Worm (Caenorhabditis elegans) whole organism, young adult: ENCODE results near the gene his-63.
A peak's percentile ranks its signal among the peaks of the same experiment; 100 is the strongest.

Experiments used
- B0035.1 ChIP-seq: sonication (generic microtip); optimal IDR thresholded peaks from 2 replicates; lab custom pipeline; 2016; ENCODE audit warnings: missing genetic modification characterization, mild to moderate bottlenecking, missing compliant biosample characterization, missing genotype, missing genetic modification reagents
- B0336.3 ChIP-seq: fragments of 200-800 bp; sonication (Bioruptor generic); IDR thresholded peaks from 2 replicates; pipeline ENCODE4 v1.3.6; 2022; ENCODE audit warnings: missing genetic modification characterization, missing compliant biosample characterization
- D2030.7 ChIP-seq: fragments of 200-800 bp; sonication (Bioruptor generic); IDR thresholded peaks from 2 replicates; pipeline ENCODE4 v1.3.6; 2022; ENCODE audit warnings: missing genetic modification reagents, missing genetic modification characterization, missing compliant biosample characterization
- F22D6.2 ChIP-seq: sonication (generic microtip); optimal IDR thresholded peaks from 2 replicates; lab custom pipeline; 2016; ENCODE audit warnings: mild to moderate bottlenecking, missing genetic modification characterization, missing compliant biosample characterization
- F33H1.4 ChIP-seq: fragments of 200-800 bp; sonication (Bioruptor generic); IDR thresholded peaks from 2 replicates; pipeline ENCODE4 v1.3.6; 2022; ENCODE audit warnings: missing genetic modification reagents, missing genetic modification characterization, missing compliant biosample characterization
- F49E8.2 ChIP-seq: sonication (generic microtip); optimal IDR thresholded peaks from 3 replicates; lab custom pipeline; 2017; ENCODE audit warnings: missing genetic modification characterization, mild to moderate bottlenecking, missing compliant biosample characterization, antibody characterized with exemption, moderate library complexity; ENCODE audit not compliant: insufficient read depth
- F52B5.7 ChIP-seq: sonication (generic microtip); optimal IDR thresholded peaks from 2 replicates; lab custom pipeline; 2016; ENCODE audit warnings: mild to moderate bottlenecking, missing genetic modification characterization, missing compliant biosample characterization
- T07F8.4 ChIP-seq: sonication (generic microtip); optimal IDR thresholded peaks from 2 replicates; lab custom pipeline; 2016; ENCODE audit warnings: mild to moderate bottlenecking, missing genetic modification characterization, moderate library complexity, missing compliant biosample characterization
- Y56A3A.18 ChIP-seq: fragments of 200-800 bp; sonication (Bioruptor generic); IDR thresholded peaks from 2 replicates; pipeline ENCODE4 v1.3.6; 2022; ENCODE audit warnings: missing genetic modification reagents, missing genetic modification characterization, missing compliant biosample characterization
- Y79H2A.3 ChIP-seq: fragments of 200-800 bp; sonication (Bioruptor generic); conservative IDR thresholded peaks from 2 replicates; pipeline ENCODE4 v1.3.6; 2022; ENCODE audit warnings: missing genetic modification reagents, missing genetic modification characterization, missing compliant biosample characterization
- Y95B8A.8 ChIP-seq: fragments of 200-800 bp; sonication (Bioruptor generic); IDR thresholded peaks from 2 replicates; pipeline ENCODE4 v1.3.6; 2022; ENCODE audit warnings: missing genetic modification reagents, missing genetic modification characterization, missing compliant biosample characterization
- ama-1 ChIP-seq, 3 experiments: fragments of 150-350 bp in 1 of 3; sonication (generic microtip) in 2 of 3; optimal IDR thresholded peaks; 2 replicates each; lab custom pipeline; 2014 to 2018; ENCODE audit warnings: missing biosample characterization in 2 of 3, missing genetic modification characterization in 2 of 3, missing genetic modification reagents in 2 of 3
- aptf-3 ChIP-seq: fragments of 200-800 bp; sonication (Bioruptor generic); IDR thresholded peaks from 2 replicates; pipeline ENCODE4 v1.3.6; 2022; ENCODE audit warnings: missing genetic modification characterization, missing compliant biosample characterization
- atf-7 ChIP-seq: sonication (generic microtip); optimal IDR thresholded peaks from 2 replicates; lab custom pipeline; 2017; ENCODE audit warnings: mild to moderate bottlenecking, missing genetic modification characterization, missing compliant biosample characterization
- attf-6 ChIP-seq: fragments of 200-800 bp; sonication (Bioruptor generic); IDR thresholded peaks from 2 replicates; pipeline ENCODE4 v1.3.6; 2022; ENCODE audit warnings: missing genetic modification reagents, missing genetic modification characterization, missing compliant biosample characterization
- bed-2 ChIP-seq: fragments of 200-800 bp; sonication (Bioruptor generic); IDR thresholded peaks from 2 replicates; pipeline ENCODE4 v1.3.6; 2022; ENCODE audit warnings: missing genetic modification reagents, missing genetic modification characterization, missing compliant biosample characterization
- cebp-2 ChIP-seq: fragments of 200-800 bp; sonication (Bioruptor generic); IDR thresholded peaks from 2 replicates; pipeline ENCODE4 v1.3.6; 2022; ENCODE audit warnings: missing genetic modification characterization, missing compliant biosample characterization
- ceh-58 ChIP-seq: fragments of 200-800 bp; sonication (Bioruptor generic); IDR thresholded peaks from 2 replicates; pipeline ENCODE4 v1.3.6; 2022; ENCODE audit warnings: missing genetic modification characterization, missing compliant biosample characterization
- ceh-79 ChIP-seq: sonication (generic microtip); optimal IDR thresholded peaks from 2 replicates; lab custom pipeline; 2017; ENCODE audit warnings: mild to moderate bottlenecking, missing genetic modification characterization, missing compliant biosample characterization
- chd-7 ChIP-seq: sonication (generic microtip); optimal IDR thresholded peaks from 2 replicates; lab custom pipeline; 2016; ENCODE audit warnings: mild to moderate bottlenecking, missing genetic modification characterization, moderate library complexity, missing compliant biosample characterization
- efl-1 ChIP-seq: fragments of 150-350 bp; optimal IDR thresholded peaks from 2 replicates; lab custom pipeline; 2014; ENCODE audit warnings: missing biosample characterization, missing genetic modification reagents, missing genetic modification characterization
- egl-18 ChIP-seq: fragments of 200-800 bp; sonication (Bioruptor generic); IDR thresholded peaks from 2 replicates; pipeline ENCODE4 v1.3.6; 2022; ENCODE audit warnings: missing genetic modification reagents, missing genetic modification characterization, missing compliant biosample characterization
- gei-17 ChIP-seq: fragments of 200-800 bp; sonication (Bioruptor generic); optimal IDR thresholded peaks from 2 replicates; lab custom pipeline; 2018; ENCODE audit warnings: mild to moderate bottlenecking, missing genetic modification characterization, missing compliant biosample characterization
- hmg-20 ChIP-seq: fragments of 200-800 bp; sonication (Bioruptor generic); IDR thresholded peaks from 2 replicates; pipeline ENCODE4 v1.3.6; 2022; ENCODE audit warnings: missing genetic modification reagents, missing genetic modification characterization, missing compliant biosample characterization
- lag-1 ChIP-seq: fragments of 200-800 bp; sonication (Bioruptor generic); IDR thresholded peaks from 2 replicates; pipeline ENCODE4 v1.3.6; 2022; ENCODE audit warnings: missing genetic modification reagents, missing genetic modification characterization, missing compliant biosample characterization
- lin-35 ChIP-seq, 3 experiments: fragments of 150-350 bp in 2 of 3; sonication (generic microtip) in 1 of 3; optimal IDR thresholded peaks; 2 replicates each; lab custom pipeline; 2014 to 2018; ENCODE audit warnings: missing biosample characterization in 3 of 3, missing genetic modification characterization in 3 of 3, missing genetic modification reagents in 3 of 3
- lin-40 ChIP-seq: sonication (generic microtip); optimal IDR thresholded peaks from 2 replicates; lab custom pipeline; 2016; ENCODE audit warnings: missing genetic modification characterization, mild to moderate bottlenecking, missing compliant biosample characterization, missing genotype, missing genetic modification reagents
- madf-3 ChIP-seq: fragments of 200-800 bp; sonication (Bioruptor generic); IDR thresholded peaks from 2 replicates; pipeline ENCODE4 v1.3.6; 2022; ENCODE audit warnings: missing genetic modification reagents, missing genetic modification characterization, missing compliant biosample characterization
- madf-6 ChIP-seq: fragments of 200-800 bp; sonication (Bioruptor generic); IDR thresholded peaks from 2 replicates; pipeline ENCODE4 v1.3.6; 2022; ENCODE audit warnings: missing genetic modification reagents, missing genetic modification characterization, missing compliant biosample characterization
- madf-8 ChIP-seq: fragments of 200-800 bp; sonication (Bioruptor generic); conservative IDR thresholded peaks from 2 replicates; pipeline ENCODE4 v1.3.6; 2022; ENCODE audit warnings: missing genetic modification reagents, missing genetic modification characterization, missing compliant biosample characterization
- mcd-1 ChIP-seq: fragments of 200-800 bp; sonication (Bioruptor generic); IDR thresholded peaks from 2 replicates; pipeline ENCODE4 v1.3.6; 2022; ENCODE audit warnings: missing genetic modification reagents, missing genetic modification characterization, missing compliant biosample characterization
- mes-4 ChIP-seq: sonication (generic microtip); optimal IDR thresholded peaks from 2 replicates; lab custom pipeline; 2016; ENCODE audit warnings: missing genotype, missing genetic modification characterization, missing compliant biosample characterization
- nhr-27 ChIP-seq: fragments of 200-800 bp; sonication (Bioruptor generic); optimal IDR thresholded peaks from 2 replicates; lab custom pipeline; 2018; ENCODE audit warnings: mild to moderate bottlenecking, missing genetic modification characterization, moderate library complexity, missing compliant biosample characterization
- rpc-1 ChIP-seq, 2 experiments: fragments of 150-350 bp in 1 of 2; sonication (generic microtip) in 1 of 2; optimal IDR thresholded peaks; 2 replicates each; lab custom pipeline; 2014 to 2018; ENCODE audit warnings: missing biosample characterization in 1 of 2, missing genetic modification characterization in 1 of 2, missing genetic modification reagents in 1 of 2, missing genotype in 1 of 2
- sdz-38 ChIP-seq: sonication (generic microtip); optimal IDR thresholded peaks from 2 replicates; lab custom pipeline; 2016; ENCODE audit warnings: missing genotype, missing genetic modification characterization, missing compliant biosample characterization
- snpc-4 ChIP-seq, 5 experiments: fragments of 150-350 bp in 1 of 5; sonication (generic microtip) in 4 of 5; optimal IDR thresholded peaks; 2 replicates each; lab custom pipeline; 2014 to 2018; ENCODE audit warnings: missing genetic modification characterization in 5 of 5, missing biosample characterization in 3 of 5, antibody characterized with exemption in 2 of 5, mild to moderate bottlenecking in 2 of 5, missing compliant biosample characterization in 2 of 5, missing genotype in 2 of 5, moderate library complexity in 2 of 5, missing genetic modification reagents in 1 of 5
- sptf-2 ChIP-seq: fragments of 200-800 bp; sonication (Bioruptor generic); optimal IDR thresholded peaks from 2 replicates; lab custom pipeline; 2018; ENCODE audit warnings: mild to moderate bottlenecking, missing genetic modification characterization, missing compliant biosample characterization
- tbp1 ChIP-seq: fragments of 200-800 bp; sonication (Bioruptor generic); optimal IDR thresholded peaks from 2 replicates; lab custom pipeline; 2018; ENCODE audit warnings: mild to moderate bottlenecking, missing genetic modification characterization, missing compliant biosample characterization
- unc-130 ChIP-seq: sonication (generic microtip); optimal IDR thresholded peaks from 2 replicates; lab custom pipeline; 2016; ENCODE audit warnings: missing genetic modification reagents, missing genetic modification characterization, missing compliant biosample characterization
- unc-62 ChIP-seq: fragments of 150-350 bp; optimal IDR thresholded peaks from 2 replicates; lab custom pipeline; 2014; ENCODE audit warnings: missing biosample characterization, missing genetic modification reagents, missing genetic modification characterization
- ztf-22 ChIP-seq: fragments of 200-800 bp; sonication (Bioruptor generic); optimal IDR thresholded peaks from 2 replicates; lab custom pipeline; 2018; ENCODE audit warnings: mild to moderate bottlenecking, missing genetic modification characterization, moderate library complexity, missing compliant biosample characterization
- ztf-25 ChIP-seq: fragments of 200-800 bp; sonication (Bioruptor generic); IDR thresholded peaks from 2 replicates; pipeline ENCODE4 v1.3.6; 2022; ENCODE audit warnings: missing genetic modification reagents, missing genetic modification characterization, missing compliant biosample characterization
- ztf-26 ChIP-seq: sonication (generic microtip); optimal IDR thresholded peaks from 2 replicates; lab custom pipeline; 2017; ENCODE audit warnings: missing genetic modification characterization, missing compliant biosample characterization
- ztf-28 ChIP-seq: fragments of 200-800 bp; sonication (Bioruptor generic); IDR thresholded peaks from 2 replicates; pipeline ENCODE4 v1.3.6; 2022; ENCODE audit warnings: missing genetic modification reagents, missing genetic modification characterization, missing compliant biosample characterization

his-63 gene

ce11 chrIV:11394243-11394642 is 12.4 kb downstream of the his-63 start, which contains the start of gene tag-89:
Gene tag-89, plus strand, starts transcription at chrIV:11394543.
- TF ChIP-seq mcd-1 (GFP tag; lab: Robert Waterston, UW), result no peak
- TF ChIP-seq ztf-22 (GFP tag; lab: Kevin White, UChicago), result no peak
- TF ChIP-seq nhr-27 (tag; lab: Kevin White, UChicago), result no peak
- TF ChIP-seq gei-17 (GFP tag; lab: Kevin White, UChicago), result no peak
- TF ChIP-seq sptf-2 (GFP tag; lab: Kevin White, UChicago), result no peak
- TF ChIP-seq unc-130 (GFP tag; lab: Kevin White, UChicago), result no peak
- no peak for TF ChIP-seq Y79H2A.3 (GFP tag; lab: Robert Waterston, UW)
- TF ChIP-seq chd-7, result no peak

ce11 chrIV:11388684-11389083 is 18.0 kb downstream of the his-63 start:
- no peak for TF ChIP-seq egl-18 (GFP tag; lab: Robert Waterston, UW)
- TF ChIP-seq T07F8.4 (tag; lab: Kevin White, UChicago), result no peak
- no peak for TF ChIP-seq mes-4 (tag; lab: Kevin White, UChicago)
- no peak for TF ChIP-seq unc-62 (GFP tag; lab: Kevin White, UChicago)
- no peak for TF ChIP-seq madf-3 (GFP tag; lab: Robert Waterston, UW)
- TF ChIP-seq lin-40 (tag; lab: Kevin White, UChicago), result no peak
- no peak for TF ChIP-seq attf-6
- no peak for TF ChIP-seq lin-35 (GFP tag; optimal IDR thresholded peaks at IDR 0.05; lab: Kevin White, UChicago)
- TF ChIP-seq aptf-3, result no peak
- no peak for TF ChIP-seq sdz-38 (tag; lab: Kevin White, UChicago)
- no peak for TF ChIP-seq ztf-26
- no peak for TF ChIP-seq F33H1.4 (GFP tag; lab: Robert Waterston, UW)
- no peak for TF ChIP-seq tbp1 (GFP tag; lab: Kevin White, UChicago)

ce11 chrIV:11379254-11379653 is 27.4 kb downstream of the his-63 start, which contains the start of gene fbxb-76:
Gene fbxb-76, minus strand, starts transcription at chrIV:11379354.
- TF ChIP-seq gei-17 (GFP tag; lab: Kevin White, UChicago) (no peak), ztf-28 (no peak), rpc-1 (optimal IDR thresholded peaks at IDR 0.05; lab: Kevin White, UChicago) (no peak), rpc-1 (tag; optimal IDR thresholded peaks at IDR 0.05; lab: Kevin White, UChicago) (no peak), bed-2 (GFP tag; lab: Robert Waterston, UW) (no peak), ceh-79 (no peak), D2030.7 (no peak), snpc-4 (GFP tag; optimal IDR thresholded peaks at IDR 0.05; lab: Kevin White, UChicago) (no peak), snpc-4 (tag; optimal IDR thresholded peaks at IDR 0.05; lab: Kevin White, UChicago) (no peak), lag-1 (GFP tag; lab: Robert Waterston, UW) (no peak), hmg-20 (no peak), sptf-2 (GFP tag; lab: Kevin White, UChicago) (no peak), ama-1 (optimal IDR thresholded peaks at IDR 0.05; lab: Kevin White, UChicago) (no peak), ama-1 (GFP tag; optimal IDR thresholded peaks at IDR 0.05; lab: Kevin White, UChicago) (no peak), Y56A3A.18 (GFP tag; lab: Robert Waterston, UW) (no peak), B0035.1 (no peak), tbp1 (GFP tag; lab: Kevin White, UChicago) (no peak)
- TF ChIP-seq, all 124 proteins: peak for 0

- TF ChIP-seq ztf-25 (GFP tag; lab: Robert Waterston, UW) (peak; percentile 63; the same call in 1 of the 2 replicates), tbp1 (GFP tag; lab: Kevin White, UChicago) (peak; percentile 57), madf-3 (GFP tag; lab: Robert Waterston, UW) (peak; percentile 82), efl-1 (GFP tag; lab: Kevin White, UChicago) (peak; percentile 30), Y95B8A.8 (GFP tag; lab: Robert Waterston, UW) (peak; percentile 88), D2030.7 (peak; percentile 52), F52B5.7 (tag; lab: Kevin White, UChicago) (peak; percentile 22), ceh-58 (peak; percentile 75; the same call in 1 of the 2 replicates), F49E8.2 (tag; lab: Kevin White, UChicago) (peak; percentile 76), cebp-2 (GFP tag; lab: Robert Waterston, UW) (peak; percentile 63; the same call in 1 of the 2 replicates), attf-6 (peak; percentile 86), madf-8 (GFP tag; lab: Robert Waterston, UW) (peak; percentile 41; the same call in 1 of the 2 replicates), atf-7 (tag; lab: Kevin White, UChicago) (peak; percentile 53), B0336.3 (peak; percentile 84), madf-6 (GFP tag; lab: Robert Waterston, UW) (peak; percentile 86), F22D6.2 (tag; lab: Kevin White, UChicago) (no peak)
Observed at ce11 chrIV:11377439-11377838, 29.2 kb downstream of the his-63 start.
